Fruit fly (Drosophila melanogaster): ENCODE measurements around the gene msk.

Gene msk

DNA sequence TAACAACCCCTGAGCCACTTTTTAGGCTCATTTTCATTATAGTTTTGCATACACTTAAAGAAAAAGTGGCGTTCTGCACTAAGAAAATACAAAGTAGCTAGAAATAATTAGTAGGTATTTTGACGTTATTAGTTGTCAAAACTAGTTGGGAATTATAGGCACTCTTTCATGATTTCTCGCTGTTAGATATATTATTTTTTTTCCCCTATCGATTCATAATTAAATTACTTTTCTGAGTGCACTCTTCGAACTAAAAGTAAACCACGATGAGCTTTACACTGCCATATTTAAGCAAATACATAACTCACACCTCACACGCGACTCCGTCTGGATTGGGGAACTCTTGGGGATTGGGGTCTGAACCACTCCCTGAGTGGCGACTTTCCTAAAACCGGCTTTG is 43.3 kb upstream of the msk start (continued):
- TF ChIP-seq CG4360 (GFP tag; IDR thresholded peaks at IDR 0.05) (peak; percentile 55; the same call in 1 of the 2 replicates), jigr1 (GFP tag; IDR thresholded peaks at IDR 0.05) (0 out of 3 replicates have a peak, but pooled peaks have one; percentile 42), crol (GFP tag; IDR thresholded peaks at IDR 0.05) (no peak), CG4424 (GFP tag; optimal IDR thresholded peaks at IDR 0.05) (peak; percentile 79), org-1 (GFP tag; optimal IDR thresholded peaks at IDR 0.05) (no peak), CTCF (GFP tag; optimal IDR thresholded peaks at IDR 0.05) (peak; percentile 24), CG15601 (tag; optimal IDR thresholded peaks at IDR 0.05) (no peak), Poxn (GFP tag; IDR thresholded peaks at IDR 0.05) (no peak), Taf1 (GFP tag; IDR thresholded peaks at IDR 0.05) (peak; percentile 38; the same call in 1 of the 2 replicates), pzg (GFP tag; optimal IDR thresholded peaks at IDR 0.05) (no peak), sens (GFP tag) (peak; percentile 77), CG10147 (GFP tag; optimal IDR thresholded peaks at IDR 0.05) (peak; percentile 84), sob (GFP tag; IDR thresholded peaks at IDR 0.05) (peak; percentile 52; the same call in 1 of the 2 replicates), Dad (GFP tag; optimal IDR thresholded peaks at IDR 0.05) (peak; percentile 58), CG6175 (GFP tag; IDR thresholded peaks at IDR 0.05) (0 out of 3 replicates have a peak, but pooled peaks have one; percentile 45), kay (GFP tag; optimal IDR thresholded peaks at IDR 0.05) (peak; percentile 65), z (GFP tag; IDR thresholded peaks at IDR 0.05) (0 out of 3 replicates have a peak, but pooled peaks have one; percentile 24), cas (GFP tag; IDR thresholded peaks at IDR 0.05) (0 out of 2 replicates have a peak, but pooled peaks have one; percentile 42), bsh (GFP tag; optimal IDR thresholded peaks at IDR 0.05) (peak in 1 of 2 experiments; percentile 28), Spps (tag; optimal IDR thresholded peaks at IDR 0.05) (peak; percentile 52), dimm (GFP tag; IDR thresholded peaks at IDR 0.05) (no peak), MESR4 (GFP tag; optimal IDR thresholded peaks at IDR 0.05) (no peak), BtbVII (GFP tag; optimal IDR thresholded peaks at IDR 0.05) (peak; percentile 68), zfh2 (GFP tag; optimal IDR thresholded peaks at IDR 0.05) (no peak), CG10543 (GFP tag; optimal IDR thresholded peaks at IDR 0.05) (no peak), gsb-n (tag; optimal IDR thresholded peaks at IDR 0.05) (no peak), trh (GFP tag; optimal IDR thresholded peaks at IDR 0.05) (no peak), CG3407 (GFP tag; optimal IDR thresholded peaks at IDR 0.05) (no peak), trem (tag; optimal IDR thresholded peaks at IDR 0.05) (peak; percentile 44), grn (GFP tag; optimal IDR thresholded peaks at IDR 0.05) (no peak), oc (tag; optimal IDR thresholded peaks at IDR 0.05) (peak; percentile 5), Lhr (GFP tag; optimal IDR thresholded peaks at IDR 0.05) (no peak), Sox102F (GFP tag; optimal IDR thresholded peaks at IDR 0.05) (peak; percentile 50), CkIIα-i1 (GFP tag; IDR thresholded peaks at IDR 0.05) (no peak), Dll (GFP tag; IDR thresholded peaks at IDR 0.05; ENCODE audit: partially characterized antibody) (no peak), Oaz (GFP tag; IDR thresholded peaks at IDR 0.05) (0 out of 2 replicates have a peak, but pooled peaks have one; percentile 32), Vsx1 (GFP tag; optimal IDR thresholded peaks at IDR 0.05) (no peak), pan (optimal IDR thresholded peaks at IDR 0.05) (no peak), pan (GFP tag; optimal IDR thresholded peaks at IDR 0.05 in 1 of 2, IDR thresholded peaks at IDR 0.05 in 1 of 2) (peak in 1 of 2 experiments; percentile 70), Mad (GFP tag; optimal IDR thresholded peaks at IDR 0.05) (no peak), odd (GFP tag; optimal IDR thresholded peaks at IDR 0.05) (no peak), CG17802 (tag; optimal IDR thresholded peaks at IDR 0.05) (peak; percentile 57), NK7.1 (GFP tag; optimal IDR thresholded peaks at IDR 0.05) (no peak), CG13775 (GFP tag; optimal IDR thresholded peaks at IDR 0.05) (peak; percentile 27), Hey (tag; optimal IDR thresholded peaks at IDR 0.05) (no peak), CG9817 (tag; optimal IDR thresholded peaks at IDR 0.05) (no peak), CG15514 (GFP tag; optimal IDR thresholded peaks at IDR 0.05) (peak; percentile 39), Trl (optimal IDR thresholded peaks at IDR 0.05) (peak in 1 of 2 experiments; percentile 18), Trl (GFP tag; optimal IDR thresholded peaks at IDR 0.05) (peak; percentile 27), Eip74EF (GFP tag; optimal IDR thresholded peaks at IDR 0.05) (peak in 1 of 2 experiments; percentile 69), cg (GFP tag; optimal IDR thresholded peaks at IDR 0.05) (no peak), usp (GFP tag; optimal IDR thresholded peaks at IDR 0.05) (no peak)

Measured in whole organism, embryonic.